Worm (Caenorhabditis elegans): ENCODE data around the gene R02C2.7.

DNA sequence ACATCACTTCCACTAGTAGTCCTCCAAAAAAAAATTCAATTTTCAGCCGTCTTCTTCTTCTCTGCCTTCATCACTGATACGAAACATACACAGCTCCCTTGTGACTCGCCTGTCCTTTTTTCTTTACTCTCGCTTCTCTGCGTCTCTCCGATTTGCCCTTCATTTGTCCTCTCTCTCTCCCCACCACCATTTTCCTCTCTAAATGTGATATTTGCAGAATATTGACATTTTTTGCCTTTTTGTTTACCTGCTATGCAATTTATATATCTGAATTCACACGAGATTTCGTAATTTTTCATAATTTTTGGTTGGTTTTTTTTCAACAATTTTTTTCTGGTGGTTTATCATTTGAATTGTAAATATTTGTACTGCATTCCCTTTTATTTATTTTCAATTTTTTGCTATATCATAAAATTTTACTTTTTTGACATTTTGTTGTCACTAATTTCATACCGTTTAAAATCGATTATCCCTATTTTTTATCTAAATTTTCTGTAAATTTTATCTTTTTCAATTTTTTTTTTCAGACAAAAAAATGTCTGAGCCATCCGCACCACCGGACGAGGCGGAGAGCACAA is 38.5 kb downstream of the R02C2.7 start, which contains the start of gene lec-12:
- TF ChIP-seq C08G9.2 (tag; optimal IDR thresholded peaks at IDR 0.05) (no peak), hlh-30 (tag; optimal IDR thresholded peaks at IDR 0.05; ENCODE audit: insufficient read depth) (no peak)
